Worm (Caenorhabditis elegans) whole organism, L4 larva: ENCODE measurements around the gene B0524.5.

ENCODE experiments used
- F44E2.7 ChIP-seq: fragments of 200-800 bp; sonication (Bioruptor generic); IDR thresholded peaks from 2 replicates; pipeline ENCODE4 v2.1.2; 2022; ENCODE audit warnings: missing genetic modification characterization, missing compliant biosample characterization
- F49E8.2 ChIP-seq: sonication (generic microtip); optimal IDR thresholded peaks from 2 replicates; lab custom pipeline; 2016; ENCODE audit warnings: missing compliant biosample characterization, mild to moderate bottlenecking, missing genetic modification characterization, borderline replicate concordance
- T26A8.4 ChIP-seq: fragments of 200-800 bp; sonication (Bioruptor generic); IDR thresholded peaks from 2 replicates; pipeline ENCODE4 v1.3.6; 2022; ENCODE audit warnings: missing genetic modification characterization, missing compliant biosample characterization
- ZK546.5 ChIP-seq, 2 experiments: sonication (generic microtip); optimal IDR thresholded peaks; 2 replicates each; lab custom pipeline; 2017; ENCODE audit warnings: missing biosample characterization in 2 of 2, missing genetic modification characterization in 2 of 2
- ces-1 ChIP-seq: fragments of 150-350 bp; sonication (generic microtip); optimal IDR thresholded peaks from 4 replicates; lab custom pipeline; 2014; ENCODE audit warnings: missing biosample characterization, missing genetic modification reagents, missing genetic modification characterization
- fos-1 ChIP-seq: fragments of 150-350 bp; optimal IDR thresholded peaks from 2 replicates; lab custom pipeline; 2014; ENCODE audit warnings: missing biosample characterization, missing genetic modification characterization
- lin-39 ChIP-seq: fragments of 150-350 bp; optimal IDR thresholded peaks from 2 replicates; lab custom pipeline; 2014; ENCODE audit warnings: missing biosample characterization, missing genetic modification reagents, missing genetic modification characterization
- mxl-3 ChIP-seq: fragments of 200-800 bp; sonication (Bioruptor generic); optimal IDR thresholded peaks from 2 replicates; lab custom pipeline; 2018; ENCODE audit warnings: mild to moderate bottlenecking, missing genetic modification characterization, missing compliant biosample characterization
- nhr-11 ChIP-seq: fragments of 150-350 bp; optimal IDR thresholded peaks from 2 replicates; lab custom pipeline; 2014; ENCODE audit warnings: missing biosample characterization, missing genetic modification characterization
- nhr-28 ChIP-seq: fragments of 150-350 bp; optimal IDR thresholded peaks from 2 replicates; lab custom pipeline; 2014; ENCODE audit warnings: missing biosample characterization, missing genetic modification characterization
- pha-4 ChIP-seq, 2 experiments: fragments of 150-350 bp in 1 of 2; fragments of 200-800 bp in 1 of 2; sonication (Bioruptor generic) in 1 of 2; IDR thresholded peaks in 1 of 2; optimal IDR thresholded peaks in 1 of 2; 2 replicates each; pipeline versions ENCODE4 v1.3.6 to Lab custom; 2014 to 2022; ENCODE audit warnings: missing genetic modification characterization in 2 of 2, missing genetic modification reagents in 2 of 2, missing biosample characterization in 1 of 2, missing compliant biosample characterization in 1 of 2
- skn-1 ChIP-seq: fragments of 150-350 bp; optimal IDR thresholded peaks from 2 replicates; lab custom pipeline; 2014; ENCODE audit warnings: missing biosample characterization, missing genetic modification characterization
- snpc-4 ChIP-seq: fragments of 150-350 bp; optimal IDR thresholded peaks from 2 replicates; lab custom pipeline; 2014; ENCODE audit warnings: missing biosample characterization, missing genetic modification characterization

DNA sequence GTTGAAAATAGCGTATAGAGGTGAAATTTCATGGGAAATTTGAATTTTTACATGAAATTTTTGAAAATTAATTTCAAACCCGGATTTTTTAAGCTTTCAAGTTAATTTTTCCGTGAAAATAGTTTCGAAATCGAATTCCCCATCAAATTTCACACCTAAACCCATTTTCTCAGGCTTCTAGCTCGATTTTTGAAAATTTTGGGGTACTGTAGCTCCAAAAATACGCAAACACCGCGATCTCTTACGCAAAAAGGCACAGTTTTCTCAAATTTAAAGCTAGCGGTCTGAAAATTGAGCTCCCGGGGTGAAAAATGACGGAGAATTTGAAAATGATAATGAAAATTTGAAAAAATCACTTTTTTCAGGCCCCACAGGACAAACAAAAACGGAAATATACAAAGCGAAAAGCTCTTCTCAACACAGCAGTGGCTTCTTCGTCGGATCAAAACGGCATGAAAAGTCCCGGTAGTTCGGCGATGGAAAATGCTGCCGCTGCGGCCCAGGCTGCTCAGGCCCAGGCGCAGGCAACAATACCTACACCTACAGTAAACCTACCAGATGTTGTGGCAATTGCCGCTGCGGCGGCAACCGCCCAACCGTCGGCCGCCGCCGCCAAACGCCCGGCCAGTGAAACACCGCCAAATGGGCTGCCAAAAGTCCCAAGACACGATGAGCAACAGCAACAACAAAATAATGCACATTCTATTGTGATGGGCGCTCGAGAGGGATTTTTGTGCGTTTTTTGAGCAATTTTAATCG, 35.2 kb upstream of the B0524.5 start:
- TF ChIP-seq T26A8.4 (GFP tag; lab: Robert Waterston, UW) (no peak), nhr-28 (tag; lab: Kevin White, UChicago) (no peak), pha-4 (GFP tag; IDR thresholded peaks at IDR 0.05; lab: Robert Waterston, UW) (no peak), pha-4 (tag; optimal IDR thresholded peaks at IDR 0.05; lab: Kevin White, UChicago) (no peak), nhr-11 (tag; lab: Kevin White, UChicago) (no peak), F44E2.7 (GFP tag; lab: Robert Waterston, UW) (no peak), lin-39 (tag; lab: Kevin White, UChicago) (no peak), skn-1 (tag; lab: Kevin White, UChicago) (no peak), F49E8.2 (tag; lab: Kevin White, UChicago) (no peak), fos-1 (tag; lab: Kevin White, UChicago) (no peak), ZK546.5 (tag; optimal IDR thresholded peaks at IDR 0.05; lab: Kevin White, UChicago) (no peak), snpc-4 (tag; lab: Kevin White, UChicago) (no peak), ces-1 (GFP tag; lab: Kevin White, UChicago) (no peak), mxl-3 (GFP tag; lab: Kevin White, UChicago) (no peak)
